Fruit fly (Drosophila melanogaster) whole organism, embryonic: Measurements from ENCODE around the gene CG32095.

Experiments used
- Aef1 ChIP-seq: fragments of 200-800 bp; sonication (Bioruptor generic); IDR thresholded peaks from 3 replicates; pipeline ENCODE4 v1.3.6; 2022; ENCODE audit warnings: missing biosample characterization, missing genetic modification characterization
- Atf6 ChIP-seq: fragments of 200-800 bp; sonication (Bioruptor generic); IDR thresholded peaks from 2 replicates; pipeline ENCODE4 v1.3.6; 2022; ENCODE audit warnings: missing biosample characterization, missing genetic modification characterization
- Awh ChIP-seq: fragments of 200-800 bp; sonication (Bioruptor generic); IDR thresholded peaks from 2 replicates; pipeline ENCODE4, ENCODE4 v1.3.6; 2022; ENCODE audit warnings: missing biosample characterization, missing genetic modification characterization
- B-H1 ChIP-seq: fragments of 200-800 bp; sonication (Bioruptor generic); IDR thresholded peaks from 3 replicates; pipeline ENCODE4 v1.3.6; 2022; ENCODE audit warnings: missing biosample characterization, missing genetic modification characterization
- BEAF-32 ChIP-seq: fragments of 200-800 bp; sonication (Bioruptor generic); optimal IDR thresholded peaks from 3 replicates; lab custom pipeline; 2017; ENCODE audit warnings: missing biosample characterization, missing genetic modification characterization, mild to moderate bottlenecking, moderate library complexity, missing genetic modification reagents
- C15 ChIP-seq: fragments of 200-800 bp; sonication (Bioruptor generic); IDR thresholded peaks from 3 replicates; pipeline ENCODE4 v1.3.6; 2022; ENCODE audit warnings: missing biosample characterization, missing genetic modification characterization
- CG10147 ChIP-seq: fragments of 200-800 bp; sonication (Bioruptor generic); optimal IDR thresholded peaks from 2 replicates; lab custom pipeline; 2019; ENCODE audit warnings: missing biosample characterization, mild to moderate bottlenecking, missing genetic modification characterization, moderate library complexity
- CG10543 ChIP-seq: fragments of 200-800 bp; sonication (Bioruptor generic); optimal IDR thresholded peaks from 3 replicates; lab custom pipeline; 2017; ENCODE audit warnings: missing biosample characterization, mild to moderate bottlenecking, missing genetic modification characterization, moderate library complexity
- CG10979 ChIP-seq: fragments of 200-800 bp; sonication (Bioruptor generic); optimal IDR thresholded peaks from 2 replicates; lab custom pipeline; 2018; ENCODE audit warnings: missing biosample characterization, mild to moderate bottlenecking, missing genetic modification characterization, moderate library complexity
- CG12769 ChIP-seq: fragments of 200-800 bp; sonication (Bioruptor generic); optimal IDR thresholded peaks from 2 replicates; lab custom pipeline; 2019; ENCODE audit warnings: missing biosample characterization, mild to moderate bottlenecking, missing genetic modification characterization, moderate library complexity
- CG14014 ChIP-seq: fragments of 200-800 bp; sonication (Bioruptor generic); IDR thresholded peaks from 2 replicates; pipeline ENCODE4 v1.3.6; 2022; ENCODE audit warnings: missing biosample characterization, missing genetic modification characterization
- CG14441 ChIP-seq: fragments of 200-800 bp; sonication (Bioruptor generic); IDR thresholded peaks from 2 replicates; pipeline ENCODE4 v1.3.6; 2022; ENCODE audit warnings: missing biosample characterization, missing genetic modification characterization
- CG1647 ChIP-seq: fragments of 200-800 bp; sonication (Bioruptor generic); optimal IDR thresholded peaks from 3 replicates; lab custom pipeline; 2016; ENCODE audit warnings: missing biosample characterization, missing genetic modification characterization
- CG16863 ChIP-seq: fragments of 200-800 bp; sonication (Bioruptor generic); optimal IDR thresholded peaks from 3 replicates; lab custom pipeline; 2016; ENCODE audit warnings: missing biosample characterization, missing genetic modification characterization
- CG17328 ChIP-seq: fragments of 200-800 bp; sonication (Bioruptor generic); IDR thresholded peaks from 2 replicates; pipeline ENCODE4 v1.3.6; 2022; ENCODE audit warnings: missing biosample characterization, missing genetic modification characterization
- CG17612 ChIP-seq: fragments of 200-800 bp; sonication (Bioruptor generic); IDR thresholded peaks from 2 replicates; pipeline ENCODE4 v1.3.6; 2022; ENCODE audit warnings: missing biosample characterization, missing genetic modification characterization
- CG43689 ChIP-seq: fragments of 200-800 bp; sonication (Bioruptor generic); IDR thresholded peaks from 2 replicates; pipeline ENCODE4 v1.3.6; 2022; ENCODE audit warnings: missing biosample characterization, missing genetic modification characterization
- CG4730 ChIP-seq: fragments of 200-800 bp; sonication (Bioruptor generic); IDR thresholded peaks from 2 replicates; pipeline ENCODE4 v1.3.6; 2022; ENCODE audit warnings: missing biosample characterization, missing genetic modification characterization
- CG6791 ChIP-seq: fragments of 200-800 bp; sonication (Bioruptor generic); IDR thresholded peaks from 3 replicates; pipeline ENCODE4 v1.3.6; 2022; ENCODE audit warnings: missing biosample characterization, missing genetic modification characterization; ENCODE audit not compliant: partially characterized antibody
- CG8290 ChIP-seq, 3 experiments: fragments of 200-800 bp; sonication (Bioruptor generic); optimal IDR thresholded peaks; 2 replicates each; lab custom pipeline; 2016 to 2019; ENCODE audit warnings: missing biosample characterization in 3 of 3, missing genetic modification characterization in 3 of 3, mild to moderate bottlenecking in 2 of 3, moderate library complexity in 1 of 3
- CG9817 ChIP-seq: fragments of 200-800 bp; sonication (Bioruptor generic); optimal IDR thresholded peaks from 2 replicates; lab custom pipeline; 2018; ENCODE audit warnings: missing biosample characterization, mild to moderate bottlenecking, missing genetic modification characterization, moderate library complexity
- Camta ChIP-seq: fragments of 200-800 bp; sonication (Bioruptor generic); optimal IDR thresholded peaks from 2 replicates; lab custom pipeline; 2016; ENCODE audit warnings: missing biosample characterization, missing genetic modification characterization
- Dfd ChIP-seq, 2 experiments: fragments of >200 bp; optimal IDR thresholded peaks; 2 replicates each; lab custom pipeline; 2017; ENCODE audit warnings: missing biosample characterization in 2 of 2, missing genetic modification characterization in 2 of 2
- Doc2 ChIP-seq: fragments of 200-800 bp; sonication (Bioruptor generic); IDR thresholded peaks from 2 replicates; pipeline ENCODE4 v1.3.6; 2022; ENCODE audit warnings: missing biosample characterization, missing genetic modification characterization
- E2f2 ChIP-seq: fragments of 200-800 bp; sonication (Bioruptor generic); IDR thresholded peaks from 2 replicates; pipeline ENCODE4 v1.3.6; 2022; ENCODE audit warnings: missing biosample characterization, missing genetic modification characterization
- Fer1 ChIP-seq: fragments of 200-800 bp; sonication (Bioruptor generic); optimal IDR thresholded peaks from 2 replicates; lab custom pipeline; 2017; ENCODE audit warnings: missing biosample characterization, mild to moderate bottlenecking, missing genetic modification characterization
- Gug ChIP-seq: fragments of 200-800 bp; sonication (Bioruptor generic); IDR thresholded peaks from 4 replicates; pipeline ENCODE4 v1.3.6; 2022; ENCODE audit warnings: missing biosample characterization, missing genetic modification characterization
- Kr ChIP-seq: fragments of 200-800 bp; sonication (Bioruptor generic); optimal IDR thresholded peaks from 2 replicates; lab custom pipeline; 2017; ENCODE audit warnings: missing biosample characterization, mild to moderate bottlenecking, missing genetic modification characterization
- Nf-YA ChIP-seq: fragments of 200-800 bp; sonication (Bioruptor generic); IDR thresholded peaks from 2 replicates; pipeline ENCODE4 v1.3.6; 2022; ENCODE audit warnings: missing biosample characterization, missing genetic modification characterization
- Sin3A ChIP-seq: fragments of >200 bp; optimal IDR thresholded peaks from 2 replicates; lab custom pipeline; 2018
- Six4 ChIP-seq: fragments of 200-800 bp; sonication (Bioruptor generic); optimal IDR thresholded peaks from 2 replicates; lab custom pipeline; 2016; ENCODE audit warnings: missing biosample characterization, missing genetic modification characterization
- Sry-β ChIP-seq: fragments of 200-800 bp; sonication (Bioruptor generic); optimal IDR thresholded peaks from 2 replicates; lab custom pipeline; 2018; ENCODE audit warnings: missing biosample characterization, mild to moderate bottlenecking, missing genetic modification characterization, moderate library complexity
- al ChIP-seq: fragments of 200-800 bp; sonication (Bioruptor generic); IDR thresholded peaks from 2 replicates; pipeline ENCODE4 v1.3.6; 2022; ENCODE audit warnings: missing biosample characterization, missing genetic modification characterization
- ara ChIP-seq: fragments of 200-800 bp; sonication (Bioruptor generic); IDR thresholded peaks from 2 replicates; pipeline ENCODE4 v1.3.6; 2022; ENCODE audit warnings: missing biosample characterization, missing genetic modification characterization
- bowl ChIP-seq: fragments of 200-800 bp; sonication (Bioruptor generic); IDR thresholded peaks from 2 replicates; pipeline ENCODE4 v1.3.6; 2022; ENCODE audit warnings: missing biosample characterization, missing genetic modification characterization
- br ChIP-seq: fragments of >200 bp; optimal IDR thresholded peaks from 2 replicates; lab custom pipeline; 2017
- cato ChIP-seq: fragments of 200-800 bp; sonication (Bioruptor generic); optimal IDR thresholded peaks from 2 replicates; lab custom pipeline; 2016; ENCODE audit warnings: missing biosample characterization, missing genetic modification characterization, borderline replicate concordance
- caup ChIP-seq: fragments of 200-800 bp; sonication (Bioruptor generic); optimal IDR thresholded peaks from 3 replicates; lab custom pipeline; 2017; ENCODE audit warnings: missing biosample characterization, mild to moderate bottlenecking, missing genetic modification characterization, moderate library complexity; ENCODE audit not compliant: severe bottlenecking
- esg ChIP-seq: fragments of 200-800 bp; sonication (Bioruptor generic); conservative IDR thresholded peaks from 2 replicates; pipeline ENCODE4 v1.3.6; 2022; ENCODE audit warnings: missing biosample characterization, missing genetic modification characterization
- fd64A ChIP-seq: fragments of 200-800 bp; sonication (Bioruptor generic); optimal IDR thresholded peaks from 3 replicates; lab custom pipeline; 2018; ENCODE audit warnings: missing biosample characterization, mild to moderate bottlenecking, missing genetic modification characterization
- fru ChIP-seq: fragments of >200 bp; optimal IDR thresholded peaks from 2 replicates; lab custom pipeline; 2017
- gsb-n ChIP-seq: fragments of 200-800 bp; sonication (Bioruptor generic); optimal IDR thresholded peaks from 3 replicates; lab custom pipeline; 2018; ENCODE audit warnings: missing biosample characterization, mild to moderate bottlenecking, missing genetic modification characterization
- hbn ChIP-seq: fragments of 200-800 bp; sonication (Bioruptor generic); IDR thresholded peaks from 2 replicates; pipeline ENCODE4 v1.3.6; 2022; ENCODE audit warnings: missing biosample characterization, missing genetic modification characterization; ENCODE audit not compliant: partially characterized antibody
- jing ChIP-seq: fragments of 200-800 bp; sonication (Bioruptor generic); optimal IDR thresholded peaks from 2 replicates; lab custom pipeline; 2018; ENCODE audit warnings: missing biosample characterization, mild to moderate bottlenecking, missing genetic modification characterization
- lilli ChIP-seq: fragments of 200-800 bp; sonication (Bioruptor generic); optimal IDR thresholded peaks from 3 replicates; lab custom pipeline; 2016; ENCODE audit warnings: missing biosample characterization, missing genetic modification characterization
- nom ChIP-seq: fragments of 200-800 bp; sonication (Bioruptor generic); optimal IDR thresholded peaks from 2 replicates; lab custom pipeline; 2017; ENCODE audit warnings: missing biosample characterization, missing genetic modification characterization, mild to moderate bottlenecking, moderate library complexity, missing genetic modification reagents
- tio ChIP-seq: fragments of 200-800 bp; sonication (Bioruptor generic); optimal IDR thresholded peaks from 2 replicates; lab custom pipeline; 2017; ENCODE audit warnings: missing biosample characterization, missing genetic modification characterization, inconsistent platforms
- wor ChIP-seq: fragments of 200-800 bp; sonication (Bioruptor generic); IDR thresholded peaks from 2 replicates; pipeline ENCODE4 v1.3.6; 2022; ENCODE audit warnings: missing biosample characterization, missing genetic modification characterization
- z ChIP-seq: fragments of 200-800 bp; sonication (Bioruptor generic); IDR thresholded peaks from 3 replicates; pipeline ENCODE4 v1.3.6; 2022; ENCODE audit warnings: missing biosample characterization, missing genetic modification characterization

The CG32095 gene

DNA sequence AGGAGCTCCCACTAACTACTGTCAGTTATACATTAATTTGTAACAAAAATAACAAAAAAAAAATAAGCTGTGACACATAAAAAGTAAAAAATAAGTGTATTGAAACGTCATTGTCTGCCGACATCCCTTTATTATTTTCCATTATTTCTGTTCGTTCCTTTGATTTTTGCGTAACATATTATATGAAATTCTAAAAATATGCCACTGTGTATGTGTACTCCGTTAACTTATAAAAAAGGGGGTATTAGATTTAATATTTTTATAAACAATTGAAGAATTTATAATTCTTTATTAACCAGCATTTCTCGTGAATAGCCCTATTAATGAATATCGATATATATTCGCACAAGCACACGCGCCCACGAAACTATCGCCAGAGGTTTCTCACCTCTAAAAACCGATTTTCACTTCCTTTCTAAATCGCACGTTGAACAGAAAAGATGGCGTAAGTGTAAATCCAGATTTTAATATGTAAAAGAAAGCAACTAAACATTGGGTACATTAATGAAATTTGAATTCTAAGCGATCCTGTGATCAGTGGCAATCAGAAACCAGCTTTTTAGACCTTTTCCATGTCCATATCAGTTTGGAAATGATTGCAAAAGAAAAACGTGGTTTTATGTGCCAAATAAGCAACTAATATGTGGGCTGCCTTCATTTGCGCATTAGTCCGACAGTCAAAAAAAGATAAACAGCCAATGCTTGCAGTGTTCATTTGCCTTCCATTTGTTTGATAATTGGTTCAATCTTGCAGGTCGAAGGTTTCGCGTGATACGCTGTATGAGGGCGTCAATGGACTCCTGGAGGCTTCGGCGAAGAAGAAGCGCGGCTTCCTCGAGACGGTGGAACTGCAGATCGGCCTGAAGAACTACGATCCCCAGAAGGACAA lies 2.8 kb downstream of the CG32095 start, which contains the start of gene RpL10Ab (continued):
- TF ChIP-seq Camta (GFP tag; lab: Kevin White, UChicago) (peak; percentile 22), al (peak; percentile 47), fru (no peak), C15 (GFP tag; lab: Robert Waterston, UW) (0 out of 3 replicates have a peak, but pooled peaks have one; percentile 57), CG14014 (no peak; the same call in none of the 2 replicates), Dfd (GFP tag; optimal IDR thresholded peaks at IDR 0.05; lab: Kevin White, UChicago) (no peak), jing (GFP tag; lab: Kevin White, UChicago) (no peak), CG12769 (tag; lab: Kevin White, UChicago) (no peak), hbn (GFP tag; lab: Robert Waterston, UW) (peak; percentile 63), nom (GFP tag; lab: Kevin White, UChicago) (peak; percentile 40), CG4730 (0 out of 2 replicates have a peak, but pooled peaks have one; percentile 9), CG10543 (GFP tag; lab: Kevin White, UChicago) (peak; percentile 54), Fer1 (GFP tag; lab: Kevin White, UChicago) (peak; percentile 3), BEAF-32 (peak; percentile 76), lilli (GFP tag; lab: Kevin White, UChicago) (no peak), Gug (GFP tag; lab: Robert Waterston, UW) (peak; percentile 64; the same call in 2 of the 4 replicates), CG10147 (GFP tag; lab: Kevin White, UChicago) (peak; percentile 77), gsb-n (tag; lab: Kevin White, UChicago) (peak; percentile 56), Nf-YA (GFP tag; lab: Robert Waterston, UW) (0 out of 2 replicates have a peak, but pooled peaks have one; percentile 51), tio (GFP tag; lab: Kevin White, UChicago) (peak; percentile 64), ara (no peak), CG17328 (peak; percentile 71), Sry-β (GFP tag; lab: Kevin White, UChicago) (peak; percentile 24), CG6791 (GFP tag; lab: Robert Waterston, UW) (peak; percentile 92), CG1647 (GFP tag; lab: Kevin White, UChicago) (peak; percentile 17), CG17612 (no peak), caup (GFP tag; lab: Kevin White, UChicago) (peak; percentile 72), B-H1 (GFP tag; lab: Robert Waterston, UW) (peak; percentile 9; the same call in 1 of the 3 replicates), br (lab: Kevin White, UChicago) (no peak), CG10979 (tag; lab: Kevin White, UChicago) (peak; percentile 17), CG8290 (GFP tag; optimal IDR thresholded peaks at IDR 0.05; lab: Kevin White, UChicago) (no peak), CG8290 (tag; optimal IDR thresholded peaks at IDR 0.05; lab: Kevin White, UChicago) (peak in 1 of 2 experiments; percentile 81), fd64A (GFP tag; lab: Kevin White, UChicago) (peak; percentile 38), Awh (peak; percentile 54; the same call in 1 of the 2 replicates), z (GFP tag; lab: Robert Waterston, UW) (no peak), Kr (GFP tag; lab: Kevin White, UChicago) (no peak), Doc2 (GFP tag; lab: Robert Waterston, UW) (no peak), bowl (no peak), Atf6 (GFP tag; lab: Robert Waterston, UW) (peak; percentile 39), CG16863 (GFP tag; lab: Kevin White, UChicago) (peak; percentile 27), Sin3A (lab: Kevin White, UChicago) (no peak), E2f2 (GFP tag; lab: Robert Waterston, UW) (0 out of 2 replicates have a peak, but pooled peaks have one; percentile 37), wor (GFP tag; lab: Robert Waterston, UW) (0 out of 2 replicates have a peak, but pooled peaks have one; percentile 23), CG43689 (peak; percentile 23; the same call in 1 of the 2 replicates), CG14441 (GFP tag; lab: Robert Waterston, UW) (peak; percentile 59), CG9817 (tag; lab: Kevin White, UChicago) (peak; percentile 76), Aef1 (GFP tag; lab: Robert Waterston, UW) (peak; percentile 32; the same call in 1 of the 3 replicates), esg (peak; percentile 62), cato (GFP tag; lab: Kevin White, UChicago) (peak; percentile 15), Six4 (peak; percentile 20)
